Fruit fly (Drosophila melanogaster): ENCODE measurements around the gene Srp68.

Srp68 gene

DNA sequence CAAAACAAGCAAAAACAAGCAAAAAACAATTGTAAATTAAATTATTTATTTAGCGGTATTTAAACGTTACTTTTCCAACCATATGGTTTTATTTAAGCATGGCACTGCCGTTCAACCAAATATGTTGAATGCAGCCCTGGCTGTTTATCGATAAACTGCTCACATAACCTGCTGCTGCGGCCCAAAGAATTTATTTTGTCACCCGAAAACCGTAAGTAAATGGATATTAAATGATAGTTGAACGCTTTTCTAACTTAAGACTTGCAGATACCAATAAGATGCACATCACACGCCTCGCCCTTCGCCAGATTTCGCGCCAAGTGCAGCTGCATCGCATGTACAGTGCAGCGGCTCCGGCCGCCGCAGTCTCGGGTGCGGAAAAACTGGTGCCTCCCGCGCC is 18.2 kb upstream of the Srp68 start, which contains the start of gene mRpL12 (continued):
- no peak for TF ChIP-seq CG2875 (GFP tag; optimal IDR thresholded peaks at IDR 0.05)
- no peak for TF ChIP-seq CG8944 (GFP tag; optimal IDR thresholded peaks at IDR 0.05)
- TF ChIP-seq chn (GFP tag; optimal IDR thresholded peaks at IDR 0.05) = no peak
- TF ChIP-seq Dip3 (GFP tag; optimal IDR thresholded peaks at IDR 0.05) = no peak
- TF ChIP-seq lilli (GFP tag; optimal IDR thresholded peaks at IDR 0.05) = no peak
- TF ChIP-seq Nf-YB (GFP tag; optimal IDR thresholded peaks at IDR 0.05) = no peak
- TF ChIP-seq CG32532 (GFP tag; IDR thresholded peaks at IDR 0.05) = no peak
- no peak for TF ChIP-seq CG18764 (GFP tag; optimal IDR thresholded peaks at IDR 0.05)
- no peak for TF ChIP-seq CG11093 (GFP tag; IDR thresholded peaks at IDR 0.05)
- no peak for TF ChIP-seq CG34376 (GFP tag; optimal IDR thresholded peaks at IDR 0.05)
- TF ChIP-seq corto (GFP tag; optimal IDR thresholded peaks at IDR 0.05) = no peak
- no peak for TF ChIP-seq CG6854 (GFP tag; optimal IDR thresholded peaks at IDR 0.05)
- TF ChIP-seq CG17912 (GFP tag; optimal IDR thresholded peaks at IDR 0.05) = no peak
- no peak for TF ChIP-seq CG8478 (optimal IDR thresholded peaks at IDR 0.05)
- no peak for TF ChIP-seq HLH3B (GFP tag; IDR thresholded peaks at IDR 0.05)
- TF ChIP-seq Meics (GFP tag; optimal IDR thresholded peaks at IDR 0.05) = no peak
- no peak for TF ChIP-seq CG31441 (GFP tag; IDR thresholded peaks at IDR 0.05)
- TF ChIP-seq sna (GFP tag; IDR thresholded peaks at IDR 0.05; ENCODE audit: partially characterized antibody) = peak; percentile 48; the same call in 1 of the 2 replicates
- TF ChIP-seq Tbp (GFP tag; optimal IDR thresholded peaks at IDR 0.05) = no peak
- TF ChIP-seq Ada2b (GFP tag; IDR thresholded peaks at IDR 0.05) = no peak
- no peak for TF ChIP-seq CG7372 (GFP tag; IDR thresholded peaks at IDR 0.05)
- TF ChIP-seq Vsx1 (GFP tag; optimal IDR thresholded peaks at IDR 0.05) = no peak
- TF ChIP-seq stwl (tag; optimal IDR thresholded peaks at IDR 0.05) = peak; percentile 80
- TF ChIP-seq CG31224 (GFP tag; IDR thresholded peaks at IDR 0.05) = no peak
- TF ChIP-seq CG11723 (GFP tag; optimal IDR thresholded peaks at IDR 0.05) = no peak
- TF ChIP-seq lmd (GFP tag; IDR thresholded peaks at IDR 0.05) = no peak
- TF ChIP-seq da (GFP tag; optimal IDR thresholded peaks at IDR 0.05) = no peak
- no peak for TF ChIP-seq dmrt11E (tag; optimal IDR thresholded peaks at IDR 0.05)
- 0 out of 2 replicates have a peak, but pooled peaks have one; percentile 25 for TF ChIP-seq slbo (GFP tag; IDR thresholded peaks at IDR 0.05)
- TF ChIP-seq dpn (GFP tag; optimal IDR thresholded peaks at IDR 0.05) = no peak
- TF ChIP-seq yki (optimal IDR thresholded peaks at IDR 0.05) = no peak
- TF ChIP-seq dati (GFP tag; IDR thresholded peaks at IDR 0.05) = no peak
- no peak for TF ChIP-seq CG11696 (GFP tag; IDR thresholded peaks at IDR 0.05)
- peak; percentile 31; the same call in 1 of the 2 replicates for TF ChIP-seq Scr (GFP tag; IDR thresholded peaks at IDR 0.05; ENCODE audit: partially characterized antibody)
- TF ChIP-seq Bteb2 (GFP tag; optimal IDR thresholded peaks at IDR 0.05) = no peak
- TF ChIP-seq Eip74EF (GFP tag; optimal IDR thresholded peaks at IDR 0.05) = no peak
- TF ChIP-seq gt (GFP tag; IDR thresholded peaks at IDR 0.05) = no peak
- no peak for TF ChIP-seq Lhr (GFP tag; optimal IDR thresholded peaks at IDR 0.05)
- no peak for TF ChIP-seq br (optimal IDR thresholded peaks at IDR 0.05)
- no peak for TF ChIP-seq shn (GFP tag; optimal IDR thresholded peaks at IDR 0.05)
- TF ChIP-seq pum (GFP tag; optimal IDR thresholded peaks at IDR 0.05) = no peak
- TF ChIP-seq vnd (GFP tag; IDR thresholded peaks at IDR 0.05; ENCODE audit: partially characterized antibody) = no peak
- no peak for TF ChIP-seq sqz (GFP tag; optimal IDR thresholded peaks at IDR 0.05)
- TF ChIP-seq CG18011 (GFP tag; optimal IDR thresholded peaks at IDR 0.05) = no peak
- TF ChIP-seq HLH54F (GFP tag; optimal IDR thresholded peaks at IDR 0.05) = no peak
- TF ChIP-seq Asciz (GFP tag; optimal IDR thresholded peaks at IDR 0.05) = no peak
- no peak for TF ChIP-seq org-1 (GFP tag; optimal IDR thresholded peaks at IDR 0.05)
- TF ChIP-seq ash1 (GFP tag; optimal IDR thresholded peaks at IDR 0.05) = no peak
- no peak for TF ChIP-seq CG8924 (tag; optimal IDR thresholded peaks at IDR 0.05)
- TF ChIP-seq CG12659 (GFP tag; optimal IDR thresholded peaks at IDR 0.05) = peak; percentile 7
- TF ChIP-seq CG8765 (GFP tag; IDR thresholded peaks at IDR 0.05) = no peak
- peak; percentile 32; the same call in 1 of the 2 replicates for TF ChIP-seq nerfin-2 (GFP tag; IDR thresholded peaks at IDR 0.05; ENCODE audit: partially characterized antibody)
- no peak for TF ChIP-seq CG7556 (GFP tag; optimal IDR thresholded peaks at IDR 0.05)
